Worm (Caenorhabditis elegans): ENCODE results near the gene pigk-1.

DNA sequence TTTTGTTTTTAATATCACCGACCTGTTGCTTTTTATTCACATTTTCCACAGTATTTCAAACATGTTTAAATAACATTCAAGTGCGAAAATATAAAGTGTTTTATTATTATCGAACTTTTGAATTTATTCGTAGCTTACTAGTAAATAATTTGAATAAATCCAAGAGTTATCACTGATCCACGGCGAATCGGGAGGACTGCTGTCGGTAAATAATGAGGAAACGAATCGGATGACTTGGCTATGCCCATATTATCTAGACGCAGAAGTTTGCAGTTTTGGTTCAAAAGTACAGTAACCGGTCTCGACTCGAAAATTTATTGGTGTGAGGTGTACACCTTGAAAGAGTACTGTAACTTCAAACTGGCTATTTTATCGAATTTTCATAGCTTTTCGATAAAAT, 46.7 kb upstream of the pigk-1 start:
- TF ChIP-seq ama-1 (optimal IDR thresholded peaks at IDR 0.05) (no peak), ceh-36 (tag; optimal IDR thresholded peaks at IDR 0.05) (no peak), flt-1 (GFP tag; IDR thresholded peaks at IDR 0.05) (no peak), hmg-4 (GFP tag; optimal IDR thresholded peaks at IDR 0.05) (no peak), hmbx-1 (tag; optimal IDR thresholded peaks at IDR 0.05) (no peak), sea-1 (GFP tag; conservative IDR thresholded peaks at IDR 0.05) (no peak)

Measured in whole organism, early embryonic.